Fruit fly (Drosophila melanogaster): ENCODE results near the gene CG4935.

DNA sequence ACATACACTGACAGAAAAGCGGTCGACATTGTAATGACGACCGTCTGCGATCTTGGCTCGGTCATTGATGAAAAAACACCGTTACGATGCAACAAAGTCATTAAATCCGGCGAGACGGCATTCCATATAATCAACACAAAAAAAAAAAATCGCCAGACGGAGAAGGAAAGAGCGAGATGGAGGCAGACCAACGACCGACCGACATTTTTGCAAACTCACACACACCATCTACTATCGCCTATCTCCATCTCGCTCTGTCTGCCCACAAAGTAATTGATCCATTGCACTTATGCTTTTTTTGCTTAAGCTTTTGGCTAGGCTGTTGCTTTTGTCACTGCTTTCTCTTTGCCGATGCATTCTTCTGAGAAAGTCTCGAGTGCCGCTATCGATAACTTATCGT lies 12.2 kb downstream of the CG4935 start:
- TF ChIP-seq CG6791 (GFP tag; IDR thresholded peaks at IDR 0.05; ENCODE audit: partially characterized antibody), result no peak
- no peak for TF ChIP-seq kay (GFP tag; optimal IDR thresholded peaks at IDR 0.05)
- TF ChIP-seq jing (GFP tag; optimal IDR thresholded peaks at IDR 0.05), result no peak
